In the genomic region with DNA sequence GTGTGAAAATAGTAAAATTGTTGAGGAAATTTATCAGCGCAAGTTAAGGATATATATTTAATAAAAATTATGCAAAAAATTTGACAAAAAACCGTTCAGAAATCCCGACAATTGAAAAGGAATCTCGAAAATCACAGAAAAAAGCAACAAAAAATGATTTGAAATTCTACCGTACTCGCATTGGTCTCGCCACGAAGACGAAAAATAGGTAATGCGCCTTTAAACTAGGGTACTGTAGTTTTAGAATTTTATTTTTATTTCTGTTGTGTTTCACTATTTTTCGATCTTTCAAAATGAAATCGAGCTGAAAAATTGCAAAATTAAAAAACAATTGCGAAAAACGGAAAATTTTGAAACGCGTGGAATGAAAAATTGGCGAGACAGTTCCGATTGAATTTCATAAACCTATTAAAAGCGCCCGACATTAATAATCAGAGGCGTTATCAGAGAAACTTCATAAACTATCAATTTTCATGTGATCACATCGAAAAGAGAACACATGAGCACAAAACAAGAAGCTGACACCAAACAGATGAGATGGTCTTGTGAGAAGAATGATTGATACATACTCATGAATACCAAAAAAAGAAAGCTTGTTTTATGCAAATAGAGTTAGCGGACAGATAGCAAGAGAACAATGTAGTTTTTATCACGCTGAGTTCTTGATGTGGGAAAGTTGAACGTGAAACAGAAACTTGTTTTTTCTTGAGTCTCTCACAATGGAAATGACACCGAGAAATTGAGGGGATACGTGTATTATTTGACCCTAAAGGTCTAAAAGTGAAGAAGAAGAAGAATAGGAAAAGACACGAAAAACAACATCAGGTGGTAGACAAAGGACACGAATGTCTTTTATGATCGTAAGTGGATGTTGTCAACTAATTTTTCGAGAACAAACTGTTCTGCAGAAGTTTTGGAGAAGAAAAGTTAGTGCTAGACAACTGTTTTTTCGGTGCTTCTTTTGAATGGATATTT, we compare ENCODE assay signal across 5 worm cellular contexts.
TF ChIP-seq lines count a peak whose summit lies in the region.

No protein-coding gene starts in this region.

TF ChIP-seq in whole organism, L1 larva, 84 proteins besides CTCF, POLR2A, EP300 and RAD21 (continues in another document):
- TF ChIP-seq efl-1 (optimal IDR thresholded peaks at IDR 0.05; lab: Kevin White, UChicago), result no peak
- TF ChIP-seq efl-1 (GFP tag; optimal IDR thresholded peaks at IDR 0.05 in 1 of 2; lab: Kevin White, UChicago), result no peak
- peak in 1 of 2 experiments; percentile 18 for TF ChIP-seq lin-35 (GFP tag; optimal IDR thresholded peaks at IDR 0.05; lab: Kevin White, UChicago)
- no peak for TF ChIP-seq snpc-4 (tag; optimal IDR thresholded peaks at IDR 0.05; lab: Kevin White, UChicago)
- no peak for TF ChIP-seq sox-4 (tag; optimal IDR thresholded peaks at IDR 0.05; lab: Kevin White, UChicago)
- peak; percentile 79 for TF ChIP-seq elt-2 (tag; optimal IDR thresholded peaks at IDR 0.05; lab: Kevin White, UChicago)
- TF ChIP-seq ama-1 (optimal IDR thresholded peaks at IDR 0.05; lab: Kevin White, UChicago), result peak; percentile 42
- TF ChIP-seq jun-1 (tag; optimal IDR thresholded peaks at IDR 0.05; lab: Kevin White, UChicago), result no peak
- TF ChIP-seq blmp-1 (tag; optimal IDR thresholded peaks at IDR 0.05; lab: Kevin White, UChicago), result peak; percentile 21
- no peak for TF ChIP-seq nhr-47 (tag; optimal IDR thresholded peaks at IDR 0.05; lab: Kevin White, UChicago)
- no peak for TF ChIP-seq F16B12.6 (tag; optimal IDR thresholded peaks at IDR 0.05; lab: Kevin White, UChicago)
- TF ChIP-seq unc-98 (GFP tag; IDR thresholded peaks at IDR 0.05; lab: Robert Waterston, UW), result no peak
- TF ChIP-seq ceh-8 (GFP tag; optimal IDR thresholded peaks at IDR 0.05; lab: Kevin White, UChicago), result no peak
- TF ChIP-seq nhr-77 (tag; optimal IDR thresholded peaks at IDR 0.05; lab: Kevin White, UChicago), result no peak
- no peak for TF ChIP-seq Y116A8C.19 (tag; optimal IDR thresholded peaks at IDR 0.05; lab: Kevin White, UChicago; ENCODE audit: borderline replicate concordance)
- no peak for TF ChIP-seq nhr-237 (tag; optimal IDR thresholded peaks at IDR 0.05; lab: Kevin White, UChicago)

TF ChIP-seq in whole organism, L2 larva, 48 proteins besides CTCF, POLR2A, EP300 and RAD21 (continues in another document):
- TF ChIP-seq gmeb-1 (tag; optimal IDR thresholded peaks at IDR 0.05; lab: Kevin White, UChicago), result no peak
- TF ChIP-seq unc-62 (GFP tag; optimal IDR thresholded peaks at IDR 0.05; lab: Kevin White, UChicago), result no peak
- TF ChIP-seq unc-39 (tag; optimal IDR thresholded peaks at IDR 0.05; lab: Kevin White, UChicago), result no peak
- TF ChIP-seq nhr-77 (tag; optimal IDR thresholded peaks at IDR 0.05; lab: Kevin White, UChicago), result no peak
- no peak for TF ChIP-seq ztf-1 (GFP tag; conservative IDR thresholded peaks at IDR 0.05; lab: Robert Waterston, UW)
- TF ChIP-seq egl-27 (tag; optimal IDR thresholded peaks at IDR 0.05; lab: Kevin White, UChicago), result no peak
- no peak for TF ChIP-seq lin-11 (tag; optimal IDR thresholded peaks at IDR 0.05; lab: Kevin White, UChicago)
- TF ChIP-seq lsy-2 (tag; optimal IDR thresholded peaks at IDR 0.05; lab: Kevin White, UChicago), result no peak
- no peak for TF ChIP-seq mdl-1 (tag; optimal IDR thresholded peaks at IDR 0.05; lab: Kevin White, UChicago)
- no peak for TF ChIP-seq unc-55 (GFP tag; optimal IDR thresholded peaks at IDR 0.05; lab: Kevin White, UChicago)
- TF ChIP-seq nhr-10 (tag; optimal IDR thresholded peaks at IDR 0.05; lab: Kevin White, UChicago), result no peak
- TF ChIP-seq Y55F3AM.14 (GFP tag; optimal IDR thresholded peaks at IDR 0.05; lab: Kevin White, UChicago), result no peak
- no peak for TF ChIP-seq ceh-82 (tag; optimal IDR thresholded peaks at IDR 0.05; lab: Kevin White, UChicago)
- no peak for TF ChIP-seq ztf-4 (tag; optimal IDR thresholded peaks at IDR 0.05; lab: Kevin White, UChicago)
- TF ChIP-seq nhr-129 (tag; optimal IDR thresholded peaks at IDR 0.05; lab: Kevin White, UChicago), result peak; percentile 15
- no peak for TF ChIP-seq nhr-6 (tag; optimal IDR thresholded peaks at IDR 0.05; lab: Kevin White, UChicago)
- no peak for TF ChIP-seq R02D3.7 (tag; optimal IDR thresholded peaks at IDR 0.05; lab: Kevin White, UChicago)

TF ChIP-seq in whole organism, L3 larva, 47 proteins besides CTCF, POLR2A, EP300 and RAD21:
- TF ChIP-seq elt-2 (tag; optimal IDR thresholded peaks at IDR 0.05; lab: Kevin White, UChicago) (peak; percentile 92), jun-1 (tag; optimal IDR thresholded peaks at IDR 0.05; lab: Kevin White, UChicago) (peak; percentile 9), nhr-23 (tag; optimal IDR thresholded peaks at IDR 0.05; lab: Kevin White, UChicago) (no peak), ztf-4 (tag; optimal IDR thresholded peaks at IDR 0.05; lab: Kevin White, UChicago) (peak; percentile 23), pqm-1 (tag; optimal IDR thresholded peaks at IDR 0.05; lab: Kevin White, UChicago) (peak; percentile 88), nhr-25 (tag; optimal IDR thresholded peaks at IDR 0.05; lab: Kevin White, UChicago) (peak; percentile 14), ama-1 (optimal IDR thresholded peaks at IDR 0.05; lab: Kevin White, UChicago) (peak; percentile 16), nhr-12 (tag; optimal IDR thresholded peaks at IDR 0.05; lab: Kevin White, UChicago) (no peak), nhr-237 (tag; optimal IDR thresholded peaks at IDR 0.05; lab: Kevin White, UChicago) (no peak), pha-4 (tag; optimal IDR thresholded peaks at IDR 0.05; lab: Kevin White, UChicago) (peak; percentile 73)

TF ChIP-seq in whole organism, L4 larva, 104 proteins besides CTCF, POLR2A, EP300 and RAD21 (continues in another document):
- TF ChIP-seq lin-13 (GFP tag; optimal IDR thresholded peaks at IDR 0.05; lab: Kevin White, UChicago) (no peak), lim-7 (GFP tag; IDR thresholded peaks at IDR 0.05; lab: Robert Waterston, UW) (no peak), F49E8.2 (tag; optimal IDR thresholded peaks at IDR 0.05; lab: Kevin White, UChicago; ENCODE audit: borderline replicate concordance) (peak; percentile 12), nhr-237 (tag; optimal IDR thresholded peaks at IDR 0.05; lab: Kevin White, UChicago) (no peak), lin-1 (GFP tag; IDR thresholded peaks at IDR 0.05; lab: Robert Waterston, UW) (peak; percentile 46; the same call in 1 of the 2 replicates), hlh-11 (tag; optimal IDR thresholded peaks at IDR 0.05; lab: Kevin White, UChicago) (peak; percentile 93), snpc-4 (tag; optimal IDR thresholded peaks at IDR 0.05; lab: Kevin White, UChicago) (no peak), Y48G9A.11 (GFP tag; IDR thresholded peaks at IDR 0.05; lab: Robert Waterston, UW) (peak; percentile 19; the same call in 1 of the 2 replicates), ceh-20 (GFP tag; IDR thresholded peaks at IDR 0.05; lab: Robert Waterston, UW) (0 out of 2 replicates have a peak, but pooled peaks have one; percentile 35), mep-1 (tag; optimal IDR thresholded peaks at IDR 0.05; lab: Kevin White, UChicago) (peak; percentile 39), mes-2 (tag; optimal IDR thresholded peaks at IDR 0.05; lab: Kevin White, UChicago; ENCODE audit: poor library complexity, severe bottlenecking) (peak; percentile 19), dmd-9 (GFP tag; IDR thresholded peaks at IDR 0.05; lab: Robert Waterston, UW) (no peak), Y105C5A.15 (GFP tag; IDR thresholded peaks at IDR 0.05; lab: Robert Waterston, UW) (no peak), fkh-10 (GFP tag; optimal IDR thresholded peaks at IDR 0.05; lab: Kevin White, UChicago) (no peak), php-3 (GFP tag; IDR thresholded peaks at IDR 0.05; lab: Robert Waterston, UW) (peak; percentile 78), dve-1 (tag; optimal IDR thresholded peaks at IDR 0.05; lab: Kevin White, UChicago; ENCODE audit: insufficient read depth) (peak; percentile 87), nhr-48 (tag; optimal IDR thresholded peaks at IDR 0.05; lab: Kevin White, UChicago) (peak; percentile 46), snpc-1.2 (GFP tag; IDR thresholded peaks at IDR 0.05; lab: Robert Waterston, UW) (0 out of 2 replicates have a peak, but pooled peaks have one; percentile 36), pqm-1 (tag; optimal IDR thresholded peaks at IDR 0.05; lab: Kevin White, UChicago) (peak; percentile 53), tra-1 (GFP tag; IDR thresholded peaks at IDR 0.05; lab: Robert Waterston, UW) (0 out of 2 replicates have a peak, but pooled peaks have one; percentile 46)

TF ChIP-seq in whole organism, young adult, 124 proteins besides CTCF, POLR2A, EP300 and RAD21 (continues in another document):
- TF ChIP-seq tbx-9 (tag; optimal IDR thresholded peaks at IDR 0.05; lab: Kevin White, UChicago; ENCODE audit: borderline replicate concordance) (no peak), cebp-1 (GFP tag; IDR thresholded peaks at IDR 0.05; lab: Robert Waterston, UW) (peak; percentile 30; the same call in 1 of the 2 replicates), cebp-1 (tag; optimal IDR thresholded peaks at IDR 0.05; lab: Kevin White, UChicago) (peak; percentile 62), madf-6 (GFP tag; IDR thresholded peaks at IDR 0.05; lab: Robert Waterston, UW) (peak; percentile 84), lsl-1 (GFP tag; optimal IDR thresholded peaks at IDR 0.05; lab: Kevin White, UChicago) (peak; percentile 96), F33H1.4 (GFP tag; IDR thresholded peaks at IDR 0.05; lab: Robert Waterston, UW) (peak; percentile 86), snpc-4 (GFP tag; optimal IDR thresholded peaks at IDR 0.05; lab: Kevin White, UChicago) (no peak), snpc-4 (tag; optimal IDR thresholded peaks at IDR 0.05; lab: Kevin White, UChicago) (peak in 3 of 4 experiments; percentile 42 to 69 (median 65)), nhr-90 (tag; optimal IDR thresholded peaks at IDR 0.05; lab: Kevin White, UChicago) (peak; percentile 9), nhr-80 (tag; optimal IDR thresholded peaks at IDR 0.05; lab: Kevin White, UChicago) (peak; percentile 94), F55B11.4 (tag; optimal IDR thresholded peaks at IDR 0.05; lab: Kevin White, UChicago; ENCODE audit: borderline replicate concordance, insufficient read depth) (no peak), hsf-1 (GFP tag; IDR thresholded peaks at IDR 0.05; lab: Robert Waterston, UW) (no peak), F57C9.4 (tag; optimal IDR thresholded peaks at IDR 0.05; lab: Kevin White, UChicago) (no peak), sea-2 (GFP tag; IDR thresholded peaks at IDR 0.05; lab: Robert Waterston, UW) (no peak), nhr-179 (tag; optimal IDR thresholded peaks at IDR 0.05; lab: Kevin White, UChicago) (no peak), nfya-2 (GFP tag; IDR thresholded peaks at IDR 0.05; lab: Robert Waterston, UW) (no peak), snpc-3.4 (tag; optimal IDR thresholded peaks at IDR 0.05; lab: Kevin White, UChicago) (peak; percentile 42), pha-4 (tag; optimal IDR thresholded peaks at IDR 0.05; lab: Kevin White, UChicago) (peak; percentile 55), snpc-1.1 (tag; optimal IDR thresholded peaks at IDR 0.05; lab: Kevin White, UChicago; ENCODE audit: insufficient read depth) (no peak), dpl-1 (GFP tag; optimal IDR thresholded peaks at IDR 0.05; lab: Kevin White, UChicago) (no peak), aptf-2 (GFP tag; conservative IDR thresholded peaks at IDR 0.05; lab: Robert Waterston, UW) (no peak), dox-1 (GFP tag; IDR thresholded peaks at IDR 0.05; lab: Robert Waterston, UW) (no peak), ztf-22 (GFP tag; optimal IDR thresholded peaks at IDR 0.05; lab: Kevin White, UChicago) (peak; percentile 32)
